Fruit fly (Drosophila melanogaster) whole organism, prepupa: ENCODE measurements around the gene PGRP-SB2.

Source experiments
- CG10669 ChIP-seq: fragments of 200-800 bp; sonication (Bioruptor generic); optimal IDR thresholded peaks from 3 replicates; lab custom pipeline; 2018; ENCODE audit warnings: missing biosample characterization, mild to moderate bottlenecking, missing genetic modification characterization, moderate library complexity
- CG16779 ChIP-seq: fragments of 200-800 bp; sonication (Bioruptor generic); optimal IDR thresholded peaks from 3 replicates; lab custom pipeline; 2017; ENCODE audit warnings: missing biosample characterization, mild to moderate bottlenecking, missing genetic modification characterization
- CG8632 ChIP-seq: fragments of 200-800 bp; sonication (Bioruptor generic); optimal IDR thresholded peaks from 3 replicates; lab custom pipeline; 2016; ENCODE audit warnings: missing biosample characterization, missing genetic modification characterization
- Lpt ChIP-seq: fragments of 200-800 bp; sonication (Bioruptor generic); optimal IDR thresholded peaks from 3 replicates; lab custom pipeline; 2016; ENCODE audit warnings: missing biosample characterization, missing genetic modification characterization
- Sox102F ChIP-seq: fragments of 200-800 bp; sonication (Bioruptor generic); optimal IDR thresholded peaks from 2 replicates; lab custom pipeline; 2016; ENCODE audit warnings: missing biosample characterization, mild to moderate bottlenecking, missing genetic modification characterization
- vri ChIP-seq: fragments of 200-800 bp; sonication (Bioruptor generic); optimal IDR thresholded peaks from 3 replicates; lab custom pipeline; 2016; ENCODE audit warnings: missing biosample characterization, mild to moderate bottlenecking, missing genetic modification characterization

DNA sequence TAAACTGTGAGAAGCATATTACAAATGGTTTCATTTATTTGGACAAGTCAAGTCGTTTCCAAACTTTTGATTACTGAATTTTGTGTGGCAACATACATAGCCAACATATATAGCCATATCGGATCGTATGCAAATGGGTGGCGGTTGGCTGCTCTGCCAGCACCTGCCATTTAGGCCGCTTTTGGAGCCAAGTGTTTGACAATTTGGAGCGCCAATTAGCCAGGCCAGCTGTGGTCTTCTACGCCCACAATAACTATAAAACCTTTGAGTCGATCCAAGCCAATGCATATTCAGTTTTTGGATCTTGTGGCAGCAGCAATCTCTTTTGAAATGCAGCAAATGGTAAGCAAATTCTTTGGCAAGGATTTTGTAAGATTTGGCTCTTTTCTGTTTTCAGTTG is 1.8 kb upstream of the PGRP-SB2 start, which contains the start of gene CG13031:
- TF ChIP-seq CG10669 (no peak), CG16779 (no peak), Lpt (GFP tag; lab: Kevin White, UChicago) (no peak), Sox102F (GFP tag; lab: Kevin White, UChicago) (no peak), vri (GFP tag; lab: Kevin White, UChicago) (no peak), CG8632 (GFP tag; lab: Kevin White, UChicago) (no peak)
